Fruit fly (Drosophila melanogaster) whole organism, embryonic: Measurements from ENCODE around the gene CG7304.
A peak's percentile ranks its signal among the peaks of the same experiment; 100 is the strongest.

ENCODE experiments used
- B-H1 ChIP-seq: fragments of 200-800 bp; sonication (Bioruptor generic); IDR thresholded peaks from 3 replicates; pipeline ENCODE4 v1.3.6; 2022; ENCODE audit warnings: missing biosample characterization, missing genetic modification characterization
- Bdp1 ChIP-seq: fragments of 200-800 bp; sonication (Bioruptor generic); optimal IDR thresholded peaks from 3 replicates; lab custom pipeline; 2016; ENCODE audit warnings: missing biosample characterization, missing genetic modification characterization
- CG10462 ChIP-seq: fragments of 200-800 bp; sonication (Bioruptor generic); optimal IDR thresholded peaks from 2 replicates; lab custom pipeline; 2016; ENCODE audit warnings: missing biosample characterization, missing genetic modification characterization
- CG10654 ChIP-seq: fragments of 200-800 bp; sonication (Bioruptor generic); optimal IDR thresholded peaks from 2 replicates; lab custom pipeline; 2016; ENCODE audit warnings: missing biosample characterization, missing genetic modification characterization
- CG11723 ChIP-seq: fragments of 200-800 bp; sonication (Bioruptor generic); optimal IDR thresholded peaks from 2 replicates; lab custom pipeline; 2017; ENCODE audit warnings: missing biosample characterization, mild to moderate bottlenecking, missing genetic modification characterization
- CG14965 ChIP-seq: fragments of 200-800 bp; sonication (Bioruptor generic); optimal IDR thresholded peaks from 2 replicates; lab custom pipeline; 2016; ENCODE audit warnings: missing biosample characterization, missing genetic modification characterization, borderline replicate concordance
- CG17328 ChIP-seq: fragments of 200-800 bp; sonication (Bioruptor generic); IDR thresholded peaks from 2 replicates; pipeline ENCODE4 v1.3.6; 2022; ENCODE audit warnings: missing biosample characterization, missing genetic modification characterization
- CG17359 ChIP-seq: fragments of 200-800 bp; sonication (Bioruptor generic); optimal IDR thresholded peaks from 3 replicates; lab custom pipeline; 2018; ENCODE audit warnings: missing biosample characterization, mild to moderate bottlenecking, missing genetic modification characterization, moderate library complexity
- CG17568 ChIP-seq: fragments of 200-800 bp; sonication (Bioruptor generic); optimal IDR thresholded peaks from 2 replicates; lab custom pipeline; 2018; ENCODE audit warnings: missing biosample characterization, mild to moderate bottlenecking, missing genetic modification characterization, moderate library complexity
- CG18599 ChIP-seq: fragments of 200-800 bp; sonication (Bioruptor generic); optimal IDR thresholded peaks from 3 replicates; lab custom pipeline; 2017; ENCODE audit warnings: missing biosample characterization, missing genetic modification characterization, mild to moderate bottlenecking, moderate library complexity, missing genetic modification reagents
- CG2120 ChIP-seq: fragments of 200-800 bp; sonication (Bioruptor generic); optimal IDR thresholded peaks from 3 replicates; lab custom pipeline; 2016; ENCODE audit warnings: missing biosample characterization, missing genetic modification characterization
- CG2875 ChIP-seq: fragments of 200-800 bp; sonication (Bioruptor generic); optimal IDR thresholded peaks from 2 replicates; lab custom pipeline; 2017; ENCODE audit warnings: missing biosample characterization, mild to moderate bottlenecking, missing genetic modification characterization, missing genetic modification reagents
- CG30020 ChIP-seq: fragments of 200-800 bp; optimal IDR thresholded peaks from 2 replicates; lab custom pipeline; 2019; ENCODE audit warnings: missing biosample characterization, mild to moderate bottlenecking, missing genetic modification characterization, moderate library complexity
- CG32532 ChIP-seq: fragments of 200-800 bp; sonication (Bioruptor generic); IDR thresholded peaks from 2 replicates; pipeline ENCODE4 v1.3.6; 2022; ENCODE audit warnings: missing biosample characterization, missing genetic modification characterization
- CG34376 ChIP-seq: fragments of 200-800 bp; sonication (Bioruptor generic); optimal IDR thresholded peaks from 2 replicates; lab custom pipeline; 2018; ENCODE audit warnings: missing biosample characterization, mild to moderate bottlenecking, missing genetic modification characterization
- CG4617 ChIP-seq: fragments of 200-800 bp; sonication (Bioruptor generic); optimal IDR thresholded peaks from 3 replicates; lab custom pipeline; 2016; ENCODE audit warnings: missing biosample characterization, missing genetic modification characterization, borderline replicate concordance
- CG6272 ChIP-seq: fragments of 200-800 bp; sonication (Bioruptor generic); IDR thresholded peaks from 2 replicates; pipeline ENCODE4 v1.3.6; 2022; ENCODE audit warnings: missing biosample characterization, missing genetic modification characterization
- CG7556 ChIP-seq: fragments of 200-800 bp; sonication (Bioruptor generic); optimal IDR thresholded peaks from 2 replicates; lab custom pipeline; 2017; ENCODE audit warnings: missing biosample characterization, mild to moderate bottlenecking, missing genetic modification characterization
- CG7963 ChIP-seq: fragments of 200-800 bp; sonication (Bioruptor generic); IDR thresholded peaks from 3 replicates; pipeline ENCODE4 v1.3.6; 2022; ENCODE audit warnings: missing biosample characterization, missing genetic modification characterization; ENCODE audit not compliant: partially characterized antibody
- CG8089 ChIP-seq: fragments of 200-800 bp; sonication (Bioruptor generic); optimal IDR thresholded peaks from 3 replicates; lab custom pipeline; 2016; ENCODE audit warnings: missing biosample characterization, missing genetic modification characterization
- CG8765 ChIP-seq: fragments of 200-800 bp; sonication (Bioruptor generic); IDR thresholded peaks from 2 replicates; pipeline ENCODE4 v1.3.6; 2022; ENCODE audit warnings: missing biosample characterization, missing genetic modification characterization
- Drgx ChIP-seq: fragments of 200-800 bp; sonication (Bioruptor generic); IDR thresholded peaks from 2 replicates; pipeline ENCODE4 v1.3.6; 2022; ENCODE audit warnings: missing biosample characterization, missing genetic modification characterization
- E2f1 ChIP-seq: fragments of 200-800 bp; sonication (Bioruptor generic); IDR thresholded peaks from 2 replicates; pipeline ENCODE4 v1.3.6; 2022; ENCODE audit warnings: missing biosample characterization, missing genetic modification characterization
- Hand ChIP-seq: fragments of 200-800 bp; sonication (Bioruptor generic); optimal IDR thresholded peaks from 2 replicates; lab custom pipeline; 2017; ENCODE audit warnings: mild to moderate bottlenecking, missing biosample characterization, missing genetic modification reagents, missing genetic modification characterization
- Hr51 ChIP-seq, 2 experiments: fragments of 200-800 bp; sonication (Bioruptor generic); optimal IDR thresholded peaks; 2 replicates in 1 of 2; 3 replicates in 1 of 2; lab custom pipeline; 2016 to 2018; ENCODE audit warnings: missing biosample characterization in 2 of 2, missing genetic modification characterization in 2 of 2, mild to moderate bottlenecking in 1 of 2, moderate library complexity in 1 of 2
- Hsf ChIP-seq: fragments of 200-800 bp; sonication (Bioruptor generic); optimal IDR thresholded peaks from 3 replicates; lab custom pipeline; 2016; ENCODE audit warnings: missing biosample characterization, missing genetic modification characterization
- Kr ChIP-seq: fragments of 200-800 bp; sonication (Bioruptor generic); optimal IDR thresholded peaks from 2 replicates; lab custom pipeline; 2017; ENCODE audit warnings: missing biosample characterization, mild to moderate bottlenecking, missing genetic modification characterization
- Myb ChIP-seq: fragments of 200-800 bp; sonication (Bioruptor generic); optimal IDR thresholded peaks from 2 replicates; lab custom pipeline; 2016; ENCODE audit warnings: missing biosample characterization, missing genetic modification characterization
- PHDP ChIP-seq: fragments of 200-800 bp; sonication (Bioruptor generic); optimal IDR thresholded peaks from 3 replicates; lab custom pipeline; 2018; ENCODE audit warnings: missing biosample characterization, mild to moderate bottlenecking, missing genetic modification characterization, moderate library complexity
- Ptx1 ChIP-seq: fragments of 200-800 bp; sonication (Bioruptor generic); IDR thresholded peaks from 2 replicates; pipeline ENCODE4 v1.3.6; 2022; ENCODE audit warnings: missing biosample characterization, missing genetic modification characterization
- Rx ChIP-seq: fragments of 200-800 bp; sonication (Bioruptor generic); IDR thresholded peaks from 2 replicates; pipeline ENCODE4 v1.3.6; 2022; ENCODE audit warnings: missing biosample characterization, missing genetic modification characterization
- Trl ChIP-seq, 3 experiments: fragments of >200 bp in 2 of 3; fragments of 200-800 bp in 1 of 3; sonication (Bioruptor generic) in 1 of 3; optimal IDR thresholded peaks; 2 replicates in 1 of 3; 3 replicates in 2 of 3; lab custom pipeline; 2016 to 2017; ENCODE audit warnings: missing biosample characterization in 1 of 3, missing genetic modification characterization in 1 of 3
- Usf ChIP-seq: fragments of 200-800 bp; sonication (Bioruptor generic); optimal IDR thresholded peaks from 2 replicates; lab custom pipeline; 2017; ENCODE audit warnings: missing genotype, missing biosample characterization, missing genetic modification characterization
- dimm ChIP-seq: fragments of 200-800 bp; sonication (Bioruptor generic); IDR thresholded peaks from 2 replicates; pipeline ENCODE4 v1.3.6; 2022; ENCODE audit warnings: missing biosample characterization, missing genetic modification characterization
- dmrt11E ChIP-seq: fragments of 200-800 bp; sonication (Bioruptor generic); optimal IDR thresholded peaks from 3 replicates; lab custom pipeline; 2018; ENCODE audit warnings: missing biosample characterization, mild to moderate bottlenecking, missing genetic modification characterization, moderate library complexity
- ems ChIP-seq: fragments of 200-800 bp; sonication (Bioruptor generic); optimal IDR thresholded peaks from 3 replicates; lab custom pipeline; 2016; ENCODE audit warnings: missing biosample characterization, missing genetic modification characterization
- esg ChIP-seq: fragments of 200-800 bp; sonication (Bioruptor generic); conservative IDR thresholded peaks from 2 replicates; pipeline ENCODE4 v1.3.6; 2022; ENCODE audit warnings: missing biosample characterization, missing genetic modification characterization
- eve ChIP-seq, 2 experiments: fragments of >200 bp; optimal IDR thresholded peaks; 2 replicates each; lab custom pipeline; 2017; ENCODE audit warnings: missing biosample characterization in 2 of 2, missing genetic modification characterization in 2 of 2
- ftz-f1 ChIP-seq: fragments of 200-800 bp; sonication (Bioruptor generic); optimal IDR thresholded peaks from 2 replicates; lab custom pipeline; 2016; ENCODE audit warnings: missing biosample characterization, missing genetic modification characterization
- grau ChIP-seq: fragments of 200-800 bp; optimal IDR thresholded peaks from 3 replicates; lab custom pipeline; 2019; ENCODE audit warnings: missing biosample characterization, mild to moderate bottlenecking, missing genetic modification characterization, moderate library complexity
- jigr1 ChIP-seq: fragments of 200-800 bp; sonication (Bioruptor generic); IDR thresholded peaks from 3 replicates; pipeline ENCODE4 v1.3.6; 2022; ENCODE audit warnings: missing biosample characterization, missing genetic modification characterization
- mam ChIP-seq: fragments of 200-800 bp; sonication (Bioruptor generic); optimal IDR thresholded peaks from 3 replicates; lab custom pipeline; 2016; ENCODE audit warnings: missing biosample characterization, missing genetic modification characterization
- nmo ChIP-seq: fragments of 200-800 bp; sonication (Bioruptor generic); optimal IDR thresholded peaks from 2 replicates; lab custom pipeline; 2018; ENCODE audit warnings: missing biosample characterization, mild to moderate bottlenecking, missing genetic modification characterization, moderate library complexity
- pan ChIP-seq, 4 experiments: fragments of >200 bp in 3 of 4; fragments of 200-800 bp in 1 of 4; sonication (Bioruptor generic) in 1 of 4; optimal IDR thresholded peaks in 3 of 4; IDR thresholded peaks in 1 of 4; 2 replicates each; pipeline versions ENCODE4 v1.3.6 to Lab custom; 2017 to 2022; ENCODE audit warnings: missing biosample characterization in 2 of 4, missing genetic modification characterization in 2 of 4, mixed read lengths in 1 of 4
- ro ChIP-seq: fragments of 200-800 bp; sonication (Bioruptor generic); IDR thresholded peaks from 2 replicates; pipeline ENCODE4 v1.3.6; 2022; ENCODE audit warnings: missing biosample characterization, missing genetic modification characterization
- salm ChIP-seq: fragments of 200-800 bp; sonication (Bioruptor generic); optimal IDR thresholded peaks from 2 replicates; lab custom pipeline; 2018; ENCODE audit warnings: missing biosample characterization, mild to moderate bottlenecking, missing genetic modification characterization
- scrt ChIP-seq: fragments of 200-800 bp; sonication (Bioruptor generic); optimal IDR thresholded peaks from 2 replicates; lab custom pipeline; 2018; ENCODE audit warnings: missing biosample characterization, mild to moderate bottlenecking, missing genetic modification characterization, moderate library complexity
- shn ChIP-seq: fragments of 200-800 bp; sonication (Bioruptor generic); optimal IDR thresholded peaks from 3 replicates; lab custom pipeline; 2016; ENCODE audit warnings: missing biosample characterization, missing genetic modification characterization
- unpg ChIP-seq: fragments of 200-800 bp; sonication (Bioruptor generic); optimal IDR thresholded peaks from 3 replicates; lab custom pipeline; 2018; ENCODE audit warnings: missing biosample characterization, mild to moderate bottlenecking, missing genetic modification characterization, moderate library complexity

CG7304 gene

dm6 chr3L:15675111-15675510, 4.4 kb upstream of the CG7304 start (continued):
- TF ChIP-seq Rx (GFP tag; lab: Robert Waterston, UW) (peak; percentile 40), CG17328 (GFP tag; lab: Robert Waterston, UW) (peak; percentile 79), ems (GFP tag; lab: Kevin White, UChicago) (peak; percentile 28), Ptx1 (no peak), Hand (no peak), mam (GFP tag; lab: Kevin White, UChicago) (peak; percentile 11), Usf (GFP tag; lab: Kevin White, UChicago) (peak; percentile 62), Hsf (GFP tag; lab: Kevin White, UChicago) (peak; percentile 57), CG17568 (peak; percentile 38), CG18599 (GFP tag; lab: Kevin White, UChicago) (no peak), CG2120 (GFP tag; lab: Kevin White, UChicago) (no peak), esg (GFP tag; lab: Robert Waterston, UW) (peak; percentile 28; the same call in 1 of the 2 replicates), CG7556 (GFP tag; lab: Kevin White, UChicago) (peak; percentile 65), Hr51 (GFP tag; optimal IDR thresholded peaks at IDR 0.05; lab: Kevin White, UChicago) (peak in 1 of 2 experiments; percentile 6), CG11723 (GFP tag; lab: Kevin White, UChicago) (peak; percentile 44), CG4617 (GFP tag; lab: Kevin White, UChicago) (peak; percentile 28), CG2875 (GFP tag; lab: Kevin White, UChicago) (peak; percentile 74), Trl (optimal IDR thresholded peaks at IDR 0.05; lab: Kevin White, UChicago) (no peak), Trl (GFP tag; optimal IDR thresholded peaks at IDR 0.05; lab: Kevin White, UChicago) (peak; percentile 70), CG10462 (GFP tag; lab: Kevin White, UChicago) (peak; percentile 57), CG34376 (GFP tag; lab: Kevin White, UChicago) (no peak), scrt (no peak), B-H1 (GFP tag; lab: Robert Waterston, UW) (no peak), eve (GFP tag; optimal IDR thresholded peaks at IDR 0.05; lab: Kevin White, UChicago) (peak in 1 of 2 experiments; percentile 52), dmrt11E (peak; percentile 95), CG10654 (GFP tag; lab: Kevin White, UChicago) (peak; percentile 62), nmo (GFP tag; lab: Kevin White, UChicago) (peak; percentile 84), grau (tag; lab: Kevin White, UChicago) (peak; percentile 70), ftz-f1 (GFP tag; lab: Kevin White, UChicago) (no peak), CG14965 (GFP tag; lab: Kevin White, UChicago) (no peak), CG32532 (no peak), Drgx (GFP tag; lab: Robert Waterston, UW) (no peak), Bdp1 (GFP tag; lab: Kevin White, UChicago) (peak; percentile 45), CG30020 (tag; lab: Kevin White, UChicago) (peak; percentile 17), Myb (GFP tag; lab: Kevin White, UChicago) (no peak), PHDP (peak; percentile 55), pan (optimal IDR thresholded peaks at IDR 0.05; lab: Kevin White, UChicago) (no peak), pan (GFP tag; optimal IDR thresholded peaks at IDR 0.05 in 1 of 2, IDR thresholded peaks at IDR 0.05 in 1 of 2) (peak in 1 of 2 experiments; percentile 12), CG8089 (GFP tag; lab: Kevin White, UChicago) (peak; percentile 68), unpg (peak; percentile 80), E2f1 (GFP tag; lab: Robert Waterston, UW) (0 out of 2 replicates have a peak, but pooled peaks have one; percentile 37), jigr1 (GFP tag; lab: Robert Waterston, UW) (no peak), Kr (GFP tag; lab: Kevin White, UChicago) (peak; percentile 11), CG17359 (peak; percentile 52), CG8765 (peak; percentile 65; the same call in 1 of the 2 replicates), shn (peak; percentile 26), ro (GFP tag; lab: Robert Waterston, UW) (no peak), salm (tag; lab: Kevin White, UChicago) (peak; percentile 31), CG6272 (GFP tag; lab: Robert Waterston, UW) (no peak), CG7963 (no peak), dimm (GFP tag; lab: Robert Waterston, UW) (0 out of 2 replicates have a peak, but pooled peaks have one; percentile 16)
